Worm (Caenorhabditis elegans): ENCODE measurements around the gene stdh-1.

stdh-1 gene

ce11 chrV:13904446-13904845, 1.8 kb upstream of the stdh-1 start, which contains the start of gene stdh-3:
Gene stdh-3 (plus strand): TSS chrV:13904611.
- TF ChIP-seq ceh-13 (GFP tag; optimal IDR thresholded peaks at IDR 0.05) (no peak), hmbx-1 (tag; optimal IDR thresholded peaks at IDR 0.05) (no peak), sea-1 (GFP tag; conservative IDR thresholded peaks at IDR 0.05) (no peak), scrt-1 (GFP tag; IDR thresholded peaks at IDR 0.05) (no peak), hmg-4 (GFP tag; optimal IDR thresholded peaks at IDR 0.05) (no peak), ets-7 (tag; optimal IDR thresholded peaks at IDR 0.05) (no peak), pes-1 (GFP tag; IDR thresholded peaks at IDR 0.05) (no peak), ceh-36 (tag; optimal IDR thresholded peaks at IDR 0.05) (no peak), ama-1 (optimal IDR thresholded peaks at IDR 0.05) (no peak), tbx-37 (GFP tag; conservative IDR thresholded peaks at IDR 0.05) (no peak), aly-1 (tag; optimal IDR thresholded peaks at IDR 0.05) (no peak), tbx-11 (GFP tag; IDR thresholded peaks at IDR 0.05) (no peak), B0310.2 (tag; optimal IDR thresholded peaks at IDR 0.05) (no peak), hnd-1 (tag; optimal IDR thresholded peaks at IDR 0.05) (no peak), F13C5.2 (tag; optimal IDR thresholded peaks at IDR 0.05) (no peak), flt-1 (GFP tag; IDR thresholded peaks at IDR 0.05) (no peak), tra-4 (tag; optimal IDR thresholded peaks at IDR 0.05) (no peak)

DNA sequence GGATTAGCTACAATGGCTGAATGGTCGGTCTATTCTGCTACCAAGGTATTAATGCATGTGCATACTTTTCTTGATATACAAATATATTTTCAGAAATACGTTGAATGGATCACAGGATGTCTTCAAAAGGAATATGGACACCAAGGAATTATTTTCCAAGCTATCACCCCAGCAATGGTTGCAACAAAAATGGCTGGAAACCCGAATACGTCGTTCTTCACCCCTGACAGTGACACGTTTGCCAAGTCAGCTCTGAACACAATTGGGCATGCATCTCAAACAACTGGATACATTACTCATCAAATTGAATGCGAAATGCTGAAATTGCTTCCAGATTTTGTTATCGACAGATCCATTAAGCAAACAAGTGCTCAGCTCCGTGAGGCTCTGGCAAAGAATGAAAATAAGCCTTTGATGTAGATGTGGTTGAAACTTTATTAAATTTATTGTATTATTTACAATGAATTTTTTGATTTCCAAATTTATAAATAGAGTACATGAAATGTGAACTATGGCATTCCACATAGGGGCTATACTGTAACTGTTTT, 1.3 kb downstream of the stdh-1 start:
- TF ChIP-seq hmbx-1 (tag; optimal IDR thresholded peaks at IDR 0.05): no peak
- TF ChIP-seq scrt-1 (GFP tag; IDR thresholded peaks at IDR 0.05): no peak
- no peak for TF ChIP-seq tra-4 (tag; optimal IDR thresholded peaks at IDR 0.05)
- no peak for TF ChIP-seq tbx-11 (GFP tag; IDR thresholded peaks at IDR 0.05)
- no peak for TF ChIP-seq ets-7 (tag; optimal IDR thresholded peaks at IDR 0.05)
- TF ChIP-seq F13C5.2 (tag; optimal IDR thresholded peaks at IDR 0.05): no peak

DNA sequence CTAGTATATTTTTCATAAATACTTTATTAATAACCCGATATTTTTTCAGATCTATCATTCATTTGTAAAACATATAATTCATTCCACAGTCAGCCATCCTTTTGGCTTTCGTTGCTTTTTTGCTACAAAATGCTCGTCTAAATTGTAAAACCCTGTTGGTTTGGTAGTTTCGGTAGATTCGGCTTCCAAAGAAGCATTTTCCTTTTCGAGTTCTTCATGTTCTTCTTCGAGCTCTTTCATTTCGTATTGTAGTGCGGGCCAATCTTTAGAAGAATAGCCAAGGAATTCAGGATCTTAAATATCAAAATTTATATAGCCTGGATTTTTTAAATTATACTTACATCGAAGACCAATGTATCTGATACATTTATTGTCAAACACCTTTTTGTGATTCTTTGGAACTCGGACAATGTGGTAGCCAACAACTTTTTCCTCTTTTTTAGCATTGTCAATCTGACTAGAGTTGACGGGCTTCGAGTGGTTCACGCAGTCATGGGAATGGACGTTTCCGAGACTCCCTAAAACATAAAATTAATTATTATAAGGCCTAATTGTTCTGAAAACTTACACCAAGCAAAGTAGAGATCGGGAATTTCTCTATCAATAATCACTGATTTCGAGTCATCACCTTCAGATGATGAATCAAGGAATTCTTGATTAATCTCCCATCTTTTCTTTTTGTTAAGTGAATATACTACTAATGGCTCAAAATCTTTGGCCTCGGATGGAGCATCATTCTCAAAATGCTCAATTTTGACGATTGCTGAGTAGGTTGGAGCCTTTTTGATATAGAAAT, 2.0 kb downstream of the stdh-1 start:
- TF ChIP-seq hnd-1 (tag; optimal IDR thresholded peaks at IDR 0.05): no peak
- no peak for TF ChIP-seq B0310.2 (tag; optimal IDR thresholded peaks at IDR 0.05)
- TF ChIP-seq ceh-13 (GFP tag; optimal IDR thresholded peaks at IDR 0.05): no peak
- TF ChIP-seq tbx-11 (GFP tag; IDR thresholded peaks at IDR 0.05): no peak

- TF ChIP-seq ceh-36 (tag; optimal IDR thresholded peaks at IDR 0.05): no peak
- no peak for TF ChIP-seq ets-7 (tag; optimal IDR thresholded peaks at IDR 0.05)
- TF ChIP-seq flt-1 (GFP tag; IDR thresholded peaks at IDR 0.05): no peak
- no peak for TF ChIP-seq hmbx-1 (tag; optimal IDR thresholded peaks at IDR 0.05)
- TF ChIP-seq ama-1 (optimal IDR thresholded peaks at IDR 0.05): no peak
Observed at ce11 chrV:13908916-13909176, 2.6 kb downstream of the stdh-1 start, which contains the start of gene C06B3.6. Gene C06B3.6 (minus strand): TSS chrV:13908967.

ce11 chrV:13909400-13909799, 3.1 kb downstream of the stdh-1 start, which contains the start of gene C06B3.7:
Gene C06B3.7 (plus strand): TSS chrV:13909686.
- no peak for TF ChIP-seq pes-1 (GFP tag; IDR thresholded peaks at IDR 0.05)
- no peak for TF ChIP-seq hmg-4 (GFP tag; optimal IDR thresholded peaks at IDR 0.05)
- no peak for TF ChIP-seq tbx-37 (GFP tag; conservative IDR thresholded peaks at IDR 0.05)
- no peak for TF ChIP-seq flt-1 (GFP tag; IDR thresholded peaks at IDR 0.05)

DNA sequence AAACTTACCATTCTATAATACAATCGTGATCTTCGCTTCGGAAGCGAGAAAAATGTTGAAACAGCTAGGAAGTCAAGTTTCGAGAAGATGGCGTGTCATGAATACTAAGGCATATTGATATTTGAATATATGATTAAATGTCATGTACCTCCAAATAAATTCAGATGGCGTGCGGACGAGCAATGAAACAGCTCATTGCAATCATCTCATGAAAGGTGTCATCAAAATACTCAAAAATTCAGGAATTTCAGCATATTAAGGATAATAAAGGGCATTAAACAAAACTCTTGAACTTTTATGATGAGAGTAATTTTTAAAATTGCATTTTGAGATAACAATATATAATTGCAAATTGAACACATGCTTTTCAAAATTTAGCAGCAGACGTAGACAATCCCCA, 9.1 kb downstream of the stdh-1 start, which contains the start of gene gcy-32:
gcy-32 (minus strand) TSS at position 101 of the 400 bp plus-strand sequence.
- no peak for TF ChIP-seq flt-1 (GFP tag; IDR thresholded peaks at IDR 0.05)
- TF ChIP-seq ceh-36 (tag; optimal IDR thresholded peaks at IDR 0.05): no peak
- TF ChIP-seq hnd-1 (tag; optimal IDR thresholded peaks at IDR 0.05): no peak
- TF ChIP-seq scrt-1 (GFP tag; IDR thresholded peaks at IDR 0.05): no peak
- no peak for TF ChIP-seq B0310.2 (tag; optimal IDR thresholded peaks at IDR 0.05)
- TF ChIP-seq ama-1 (optimal IDR thresholded peaks at IDR 0.05): no peak
- TF ChIP-seq F13C5.2 (tag; optimal IDR thresholded peaks at IDR 0.05): no peak
- TF ChIP-seq tbx-11 (GFP tag; IDR thresholded peaks at IDR 0.05): no peak
- no peak for TF ChIP-seq tra-4 (tag; optimal IDR thresholded peaks at IDR 0.05)
- TF ChIP-seq hmbx-1 (tag; optimal IDR thresholded peaks at IDR 0.05): no peak
- TF ChIP-seq hmg-4 (GFP tag; optimal IDR thresholded peaks at IDR 0.05): no peak
- TF ChIP-seq sea-1 (GFP tag; conservative IDR thresholded peaks at IDR 0.05): no peak

DNA sequence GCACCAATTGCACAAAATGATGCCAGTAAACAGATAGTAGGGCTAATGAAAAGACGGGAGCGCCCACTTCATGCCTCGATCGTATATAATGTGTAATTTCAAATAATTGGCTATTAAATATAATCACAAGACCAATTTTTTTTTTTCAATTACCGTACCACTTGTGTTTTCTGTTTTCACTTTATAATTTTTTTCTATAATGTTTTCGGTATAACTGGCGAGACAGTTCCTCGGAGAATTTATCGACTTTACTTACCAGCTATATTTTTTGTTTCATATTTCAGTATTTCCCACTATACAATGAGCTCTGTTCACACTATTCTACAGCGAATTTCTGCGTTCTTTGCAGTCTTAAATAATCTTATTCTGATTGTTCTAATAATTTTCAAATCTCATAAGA, 9.9 kb downstream of the stdh-1 start, which contains the start of gene str-252:
str-252 (plus strand) TSS at position 301 of the 400 bp plus-strand sequence.
- TF ChIP-seq tbx-11 (GFP tag; IDR thresholded peaks at IDR 0.05) (no peak), ama-1 (optimal IDR thresholded peaks at IDR 0.05) (no peak), hmg-4 (GFP tag; optimal IDR thresholded peaks at IDR 0.05) (no peak), ets-7 (tag; optimal IDR thresholded peaks at IDR 0.05) (no peak), ceh-13 (GFP tag; optimal IDR thresholded peaks at IDR 0.05) (no peak), sea-1 (GFP tag; conservative IDR thresholded peaks at IDR 0.05) (no peak), ceh-36 (tag; optimal IDR thresholded peaks at IDR 0.05) (no peak), tra-4 (tag; optimal IDR thresholded peaks at IDR 0.05) (no peak), hnd-1 (tag; optimal IDR thresholded peaks at IDR 0.05) (no peak), flt-1 (GFP tag; IDR thresholded peaks at IDR 0.05) (no peak), hmbx-1 (tag; optimal IDR thresholded peaks at IDR 0.05) (no peak), F13C5.2 (tag; optimal IDR thresholded peaks at IDR 0.05) (no peak), aly-1 (tag; optimal IDR thresholded peaks at IDR 0.05) (no peak), pes-1 (GFP tag; IDR thresholded peaks at IDR 0.05) (no peak), tbx-37 (GFP tag; conservative IDR thresholded peaks at IDR 0.05) (no peak), scrt-1 (GFP tag; IDR thresholded peaks at IDR 0.05) (no peak), B0310.2 (tag; optimal IDR thresholded peaks at IDR 0.05) (no peak)

DNA sequence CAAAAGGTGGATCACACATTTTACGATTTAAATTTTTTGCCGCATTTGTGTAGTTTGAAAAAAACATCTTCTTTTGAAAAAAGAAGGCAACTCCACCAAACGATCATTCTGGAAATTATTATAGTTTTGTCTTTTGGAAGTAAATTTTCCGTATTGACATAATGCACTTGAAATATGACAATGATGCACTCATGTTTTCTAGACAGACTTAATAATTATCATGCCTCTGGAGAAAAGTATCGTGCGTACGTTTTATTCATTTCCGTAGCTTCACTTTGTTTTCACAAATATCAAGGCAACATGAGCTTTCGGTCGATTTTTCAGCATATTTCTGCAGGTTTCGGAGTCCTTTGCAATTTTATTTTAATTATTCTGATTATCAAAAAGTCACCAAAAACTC, 12.0 kb downstream of the stdh-1 start, which contains the start of gene str-250:
str-250 (plus strand) TSS at position 301 of the 400 bp plus-strand sequence.
- TF ChIP-seq scrt-1 (GFP tag; IDR thresholded peaks at IDR 0.05): no peak
- TF ChIP-seq tra-4 (tag; optimal IDR thresholded peaks at IDR 0.05): no peak
- no peak for TF ChIP-seq hmg-4 (GFP tag; optimal IDR thresholded peaks at IDR 0.05)
- no peak for TF ChIP-seq pes-1 (GFP tag; IDR thresholded peaks at IDR 0.05)
- TF ChIP-seq F13C5.2 (tag; optimal IDR thresholded peaks at IDR 0.05): no peak
- TF ChIP-seq ceh-36 (tag; optimal IDR thresholded peaks at IDR 0.05): no peak
- TF ChIP-seq ama-1 (optimal IDR thresholded peaks at IDR 0.05): no peak
- no peak for TF ChIP-seq ets-7 (tag; optimal IDR thresholded peaks at IDR 0.05)
- TF ChIP-seq B0310.2 (tag; optimal IDR thresholded peaks at IDR 0.05): no peak
- TF ChIP-seq ceh-13 (GFP tag; optimal IDR thresholded peaks at IDR 0.05): no peak
- no peak for TF ChIP-seq aly-1 (tag; optimal IDR thresholded peaks at IDR 0.05)
- no peak for TF ChIP-seq hmbx-1 (tag; optimal IDR thresholded peaks at IDR 0.05)
- TF ChIP-seq tbx-11 (GFP tag; IDR thresholded peaks at IDR 0.05): no peak
- TF ChIP-seq tbx-37 (GFP tag; conservative IDR thresholded peaks at IDR 0.05): no peak
- no peak for TF ChIP-seq hnd-1 (tag; optimal IDR thresholded peaks at IDR 0.05)
- no peak for TF ChIP-seq sea-1 (GFP tag; conservative IDR thresholded peaks at IDR 0.05)
- no peak for TF ChIP-seq flt-1 (GFP tag; IDR thresholded peaks at IDR 0.05)

Measured in whole organism, early embryonic.